Worm (Caenorhabditis elegans) whole organism, late embryonic: Measurements from ENCODE around the gene sri-25.
A peak's percentile ranks its signal among the peaks of the same experiment; 100 is the strongest.

Experiments used
- C08G9.2 ChIP-seq: sonication (generic microtip); optimal IDR thresholded peaks from 2 replicates; lab custom pipeline; 2016; ENCODE audit warnings: mild to moderate bottlenecking, missing genetic modification characterization, moderate library complexity, missing compliant biosample characterization
- K09A11.1 ChIP-seq: sonication (generic microtip); optimal IDR thresholded peaks from 2 replicates; lab custom pipeline; 2017; ENCODE audit warnings: antibody characterized with exemption, mild to moderate bottlenecking, missing genetic modification characterization, missing compliant biosample characterization; ENCODE audit not compliant: insufficient read depth
- T23F11.4 ChIP-seq: fragments of 200-800 bp; sonication (Bioruptor generic); optimal IDR thresholded peaks from 2 replicates; lab custom pipeline; 2018; ENCODE audit warnings: mild to moderate bottlenecking, missing genetic modification characterization, missing compliant biosample characterization
- ama-1 ChIP-seq: fragments of 150-350 bp; optimal IDR thresholded peaks from 2 replicates; lab custom pipeline; 2014
- ceh-18 ChIP-seq: sonication (generic microtip); optimal IDR thresholded peaks from 2 replicates; lab custom pipeline; 2016; ENCODE audit warnings: missing genetic modification characterization, missing compliant biosample characterization
- ceh-19 ChIP-seq: fragments of 200-800 bp; sonication (Bioruptor generic); optimal IDR thresholded peaks from 2 replicates; lab custom pipeline; 2018; ENCODE audit warnings: mild to moderate bottlenecking, missing genetic modification characterization, missing compliant biosample characterization
- ceh-2 ChIP-seq: sonication (generic microtip); optimal IDR thresholded peaks from 2 replicates; lab custom pipeline; 2016; ENCODE audit warnings: missing genotype, missing genetic modification characterization, missing compliant biosample characterization
- ceh-22 ChIP-seq: sonication (generic microtip); optimal IDR thresholded peaks from 2 replicates; lab custom pipeline; 2017; ENCODE audit warnings: missing biosample characterization, missing genetic modification characterization
- ceh-24 ChIP-seq: sonication (generic microtip); optimal IDR thresholded peaks from 2 replicates; lab custom pipeline; 2016; ENCODE audit warnings: mild to moderate bottlenecking, missing genetic modification characterization, missing compliant biosample characterization
- ceh-31 ChIP-seq: sonication (generic microtip); optimal IDR thresholded peaks from 2 replicates; lab custom pipeline; 2016; ENCODE audit warnings: missing genetic modification characterization, missing compliant biosample characterization
- ceh-34 ChIP-seq: sonication (generic microtip); optimal IDR thresholded peaks from 2 replicates; lab custom pipeline; 2016; ENCODE audit warnings: mild to moderate bottlenecking, missing genetic modification characterization, missing compliant biosample characterization
- ceh-45 ChIP-seq: fragments of 200-800 bp; sonication (Bioruptor generic); IDR thresholded peaks from 2 replicates; pipeline ENCODE4 v1.3.6; 2022; ENCODE audit warnings: missing genetic modification reagents, missing genetic modification characterization, missing compliant biosample characterization
- ceh-9 ChIP-seq: sonication (generic microtip); optimal IDR thresholded peaks from 2 replicates; lab custom pipeline; 2016; ENCODE audit warnings: mild to moderate bottlenecking, missing genetic modification characterization, inconsistent platforms, missing compliant biosample characterization
- che-1 ChIP-seq: sonication (generic microtip); optimal IDR thresholded peaks from 2 replicates; lab custom pipeline; 2016; ENCODE audit warnings: mild to moderate bottlenecking, missing genetic modification characterization, missing compliant biosample characterization
- dve-1 ChIP-seq: sonication (generic microtip); optimal IDR thresholded peaks from 2 replicates; lab custom pipeline; 2017; ENCODE audit warnings: antibody characterized with exemption, mild to moderate bottlenecking, missing genetic modification characterization, missing compliant biosample characterization
- elt-2 ChIP-seq: sonication (generic microtip); optimal IDR thresholded peaks from 2 replicates; lab custom pipeline; 2016; ENCODE audit warnings: missing genetic modification reagents, missing genetic modification characterization, missing compliant biosample characterization
- ets-4 ChIP-seq: sonication (generic microtip); optimal IDR thresholded peaks from 2 replicates; lab custom pipeline; 2016; ENCODE audit warnings: missing genetic modification characterization, missing compliant biosample characterization
- eyg-1 ChIP-seq: sonication (generic microtip); optimal IDR thresholded peaks from 2 replicates; lab custom pipeline; 2016; ENCODE audit warnings: missing genotype, missing genetic modification characterization, missing compliant biosample characterization
- gmeb-2 ChIP-seq: sonication (generic microtip); optimal IDR thresholded peaks from 2 replicates; lab custom pipeline; 2016; ENCODE audit warnings: missing genetic modification characterization, inconsistent platforms, missing compliant biosample characterization
- hlh-30 ChIP-seq: sonication (generic microtip); optimal IDR thresholded peaks from 2 replicates; lab custom pipeline; 2017; ENCODE audit warnings: antibody characterized with exemption, missing genetic modification characterization, missing compliant biosample characterization; ENCODE audit not compliant: insufficient read depth
- lim-6 ChIP-seq: sonication (generic microtip); optimal IDR thresholded peaks from 2 replicates; lab custom pipeline; 2016; ENCODE audit warnings: missing genetic modification characterization, missing compliant biosample characterization
- lin-11 ChIP-seq: fragments of 200-800 bp; sonication (Bioruptor generic); optimal IDR thresholded peaks from 2 replicates; lab custom pipeline; 2018; ENCODE audit warnings: mild to moderate bottlenecking, missing genetic modification characterization, missing compliant biosample characterization
- mec-3 ChIP-seq: sonication (generic microtip); optimal IDR thresholded peaks from 2 replicates; lab custom pipeline; 2016; ENCODE audit warnings: borderline replicate concordance, missing genetic modification characterization, missing compliant biosample characterization
- nfya-1 ChIP-seq: sonication (generic microtip); optimal IDR thresholded peaks from 2 replicates; lab custom pipeline; 2017; ENCODE audit warnings: missing genetic modification characterization, mild to moderate bottlenecking, missing compliant biosample characterization, antibody characterized with exemption, moderate library complexity
- odd-2 ChIP-seq: sonication (generic microtip); optimal IDR thresholded peaks from 2 replicates; lab custom pipeline; 2017; ENCODE audit warnings: antibody characterized with exemption, mild to moderate bottlenecking, missing genetic modification characterization, missing compliant biosample characterization
- pag-3 ChIP-seq: sonication (generic microtip); optimal IDR thresholded peaks from 2 replicates; lab custom pipeline; 2016; ENCODE audit warnings: missing compliant biosample characterization, missing genetic modification characterization, borderline replicate concordance
- pat-9 ChIP-seq: fragments of 200-800 bp; sonication (Bioruptor generic); optimal IDR thresholded peaks from 2 replicates; lab custom pipeline; 2018; ENCODE audit warnings: mild to moderate bottlenecking, missing genetic modification characterization, moderate library complexity, missing compliant biosample characterization
- pha-2 ChIP-seq: sonication (generic microtip); optimal IDR thresholded peaks from 2 replicates; lab custom pipeline; 2017; ENCODE audit warnings: mild to moderate bottlenecking, missing genetic modification characterization, missing compliant biosample characterization
- pha-4 ChIP-seq: fragments of 150-350 bp; optimal IDR thresholded peaks from 2 replicates; lab custom pipeline; 2018; ENCODE audit warnings: missing biosample characterization, missing genetic modification reagents, missing genetic modification characterization
- pros-1 ChIP-seq: fragments of 150-350 bp; optimal IDR thresholded peaks from 2 replicates; lab custom pipeline; 2014; ENCODE audit warnings: missing biosample characterization, missing genetic modification reagents, missing genetic modification characterization
- ref-2 ChIP-seq: sonication (generic microtip); optimal IDR thresholded peaks from 2 replicates; lab custom pipeline; 2016; ENCODE audit warnings: missing genetic modification characterization, missing compliant biosample characterization
- rnt-1 ChIP-seq: sonication (generic microtip); optimal IDR thresholded peaks from 2 replicates; lab custom pipeline; 2016; ENCODE audit warnings: missing genetic modification characterization, missing compliant biosample characterization
- sox-2 ChIP-seq: fragments of 200-800 bp; sonication (Bioruptor generic); IDR thresholded peaks from 2 replicates; pipeline ENCODE4 v1.3.6; 2022; ENCODE audit warnings: missing genetic modification reagents, missing genetic modification characterization, missing compliant biosample characterization
- sox-4 ChIP-seq: sonication (generic microtip); optimal IDR thresholded peaks from 2 replicates; lab custom pipeline; 2017; ENCODE audit warnings: mild to moderate bottlenecking, missing genetic modification characterization, inconsistent platforms, missing compliant biosample characterization
- tbx-2 ChIP-seq: sonication (generic microtip); optimal IDR thresholded peaks from 2 replicates; lab custom pipeline; 2016; ENCODE audit warnings: missing genetic modification characterization, missing compliant biosample characterization
- ttx-3 ChIP-seq: sonication (generic microtip); optimal IDR thresholded peaks from 2 replicates; lab custom pipeline; 2016; ENCODE audit warnings: missing genetic modification reagents, missing genetic modification characterization, missing compliant biosample characterization
- unc-3 ChIP-seq, 2 experiments: fragments of 200-800 bp in 1 of 2; sonication (Bioruptor generic) in 1 of 2; sonication (generic microtip) in 1 of 2; conservative IDR thresholded peaks in 1 of 2; optimal IDR thresholded peaks in 1 of 2; 2 replicates each; pipeline versions ENCODE4 v1.3.6 to Lab custom; 2016 to 2022; ENCODE audit warnings: missing compliant biosample characterization in 2 of 2, missing genetic modification characterization in 2 of 2, missing genetic modification reagents in 1 of 2
- unc-42 ChIP-seq: sonication (generic microtip); optimal IDR thresholded peaks from 2 replicates; lab custom pipeline; 2016; ENCODE audit warnings: missing genotype, missing genetic modification characterization, missing compliant biosample characterization
- unc-55 ChIP-seq: sonication (generic microtip); optimal IDR thresholded peaks from 2 replicates; lab custom pipeline; 2017; ENCODE audit warnings: missing biosample characterization, missing genetic modification reagents, missing genetic modification characterization

The sri-25 gene

ce11 chrV:15184097-15185040, 32.4 kb upstream of the sri-25 start, which contains the start of gene Y75B12B.1:
Gene Y75B12B.1, plus strand, starts transcription at chrV:15184699.
- no peak for TF ChIP-seq eyg-1 (tag; lab: Kevin White, UChicago)
- no peak for TF ChIP-seq unc-3 (GFP tag; conservative IDR thresholded peaks at IDR 0.05; lab: Robert Waterston, UW)
- TF ChIP-seq unc-3 (tag; optimal IDR thresholded peaks at IDR 0.05; lab: Kevin White, UChicago) = no peak
- no peak for TF ChIP-seq ref-2 (tag; lab: Kevin White, UChicago)
- TF ChIP-seq ceh-18 (tag; lab: Kevin White, UChicago) = no peak
- TF ChIP-seq ceh-2 (tag; lab: Kevin White, UChicago) = no peak
- no peak for TF ChIP-seq pha-2
- TF ChIP-seq pros-1 = no peak
- no peak for TF ChIP-seq gmeb-2 (tag; lab: Kevin White, UChicago)
- no peak for TF ChIP-seq C08G9.2 (tag; lab: Kevin White, UChicago)
- TF ChIP-seq T23F11.4 (GFP tag; lab: Kevin White, UChicago) = no peak
- no peak for TF ChIP-seq hlh-30
- TF ChIP-seq nfya-1 (tag; lab: Kevin White, UChicago) = no peak
- TF ChIP-seq pha-4 (tag; lab: Kevin White, UChicago) = no peak
- TF ChIP-seq sox-4 (tag; lab: Kevin White, UChicago) = no peak
- TF ChIP-seq ceh-45 = no peak

DNA sequence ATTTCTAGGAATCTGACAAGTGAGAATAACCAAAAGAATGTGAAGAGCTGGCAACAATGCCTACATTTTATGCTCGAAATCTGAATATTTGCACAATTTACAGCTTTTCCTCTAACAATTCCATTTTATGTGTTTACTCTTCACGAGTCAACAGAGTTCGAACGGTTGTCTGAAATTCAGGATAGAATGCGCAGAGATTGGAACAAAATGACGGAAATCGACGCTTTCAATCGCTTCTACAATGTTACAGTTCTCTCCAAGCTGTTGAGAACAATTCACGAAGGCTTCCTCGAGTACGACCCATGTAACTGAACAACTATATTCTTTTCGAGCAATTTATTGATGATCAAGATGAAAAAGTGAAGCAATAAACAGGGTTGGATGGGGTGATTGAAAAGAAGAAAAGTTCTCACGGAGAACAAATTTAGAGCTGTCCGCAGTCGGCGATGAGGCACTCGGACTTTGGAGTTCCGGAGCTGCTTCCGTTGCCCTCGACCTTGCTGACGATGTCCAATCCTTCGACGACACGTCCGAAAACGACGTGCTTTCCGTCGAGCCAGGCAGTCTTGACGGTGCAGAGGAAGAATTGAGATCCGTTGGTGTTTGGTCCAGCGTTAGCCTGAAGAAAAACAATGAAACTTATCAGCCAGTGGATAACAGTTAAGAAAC, 30.4 kb upstream of the sri-25 start, which contains the start of gene Y75B12B.3:
TSS of gene Y75B12B.3 (minus strand) at position 21 of the 669 bp plus-strand sequence.
- TF ChIP-seq mec-3 (tag; lab: Kevin White, UChicago) (no peak), ceh-31 (tag; lab: Kevin White, UChicago) (no peak), pat-9 (tag; lab: Kevin White, UChicago) (no peak), pha-4 (tag; lab: Kevin White, UChicago) (no peak), che-1 (tag; lab: Kevin White, UChicago) (no peak), ceh-9 (tag; lab: Kevin White, UChicago) (no peak), ceh-24 (tag; lab: Kevin White, UChicago) (no peak), lim-6 (no peak), ref-2 (tag; lab: Kevin White, UChicago) (no peak), elt-2 (tag; lab: Kevin White, UChicago) (no peak), lin-11 (tag; lab: Kevin White, UChicago) (no peak), tbx-2 (tag; lab: Kevin White, UChicago) (no peak), ama-1 (lab: Kevin White, UChicago) (no peak), odd-2 (tag; lab: Kevin White, UChicago) (no peak), hlh-30 (no peak), rnt-1 (tag; lab: Kevin White, UChicago) (no peak)

ce11 chrV:15187083-15188057, 29.4 kb upstream of the sri-25 start, which contains the start of the genes cyn-7 and bath-36:
Gene cyn-7, minus strand, starts transcription at chrV:15187378.
Gene bath-36, plus strand, starts transcription at chrV:15187888.
- TF ChIP-seq tbx-2 (tag; lab: Kevin White, UChicago) (peak; percentile 39), unc-55 (GFP tag; lab: Kevin White, UChicago) (peak; percentile 1), ceh-34 (tag; lab: Kevin White, UChicago) (peak; percentile 13), elt-2 (tag; lab: Kevin White, UChicago) (peak; percentile 27), ets-4 (tag; lab: Kevin White, UChicago) (peak; percentile 13), ceh-22 (tag; lab: Kevin White, UChicago) (no peak), pha-2 (no peak), pag-3 (tag; lab: Kevin White, UChicago) (no peak), ceh-31 (tag; lab: Kevin White, UChicago) (peak; percentile 36), K09A11.1 (tag; lab: Kevin White, UChicago) (no peak), nfya-1 (tag; lab: Kevin White, UChicago) (peak; percentile 46), T23F11.4 (GFP tag; lab: Kevin White, UChicago) (no peak), ceh-19 (GFP tag; lab: Kevin White, UChicago) (no peak), sox-2 (GFP tag; lab: Robert Waterston, UW) (no peak), dve-1 (tag; lab: Kevin White, UChicago) (no peak), ceh-45 (no peak), ttx-3 (tag; lab: Kevin White, UChicago) (no peak), sox-4 (tag; lab: Kevin White, UChicago) (no peak), pha-4 (tag; lab: Kevin White, UChicago) (no peak), unc-42 (peak; percentile 29), odd-2 (tag; lab: Kevin White, UChicago) (no peak), ref-2 (tag; lab: Kevin White, UChicago) (no peak), pros-1 (no peak), ceh-18 (tag; lab: Kevin White, UChicago) (peak; percentile 48)
